Fruit fly (Drosophila melanogaster) whole organism, embryonic: Measurements from ENCODE around the gene CG7945.
A peak's percentile ranks its signal among the peaks of the same experiment; 100 is the strongest.

Source experiments
- Bteb2 ChIP-seq: fragments of 200-800 bp; sonication (Bioruptor generic); optimal IDR thresholded peaks from 2 replicates; lab custom pipeline; 2016; ENCODE audit warnings: missing biosample characterization, missing genetic modification characterization
- CG10979 ChIP-seq: fragments of 200-800 bp; sonication (Bioruptor generic); optimal IDR thresholded peaks from 2 replicates; lab custom pipeline; 2018; ENCODE audit warnings: missing biosample characterization, mild to moderate bottlenecking, missing genetic modification characterization, moderate library complexity
- CG11398 ChIP-seq: fragments of 200-800 bp; sonication (Bioruptor generic); optimal IDR thresholded peaks from 2 replicates; lab custom pipeline; 2016; ENCODE audit warnings: missing biosample characterization, missing genetic modification characterization
- CG12744 ChIP-seq: fragments of 200-800 bp; sonication (Bioruptor generic); optimal IDR thresholded peaks from 2 replicates; lab custom pipeline; 2016; ENCODE audit warnings: missing biosample characterization, missing genetic modification characterization
- CG15073 ChIP-seq: fragments of 200-800 bp; sonication (Bioruptor generic); optimal IDR thresholded peaks from 2 replicates; lab custom pipeline; 2016; ENCODE audit warnings: missing biosample characterization, missing genetic modification characterization
- CG16813 ChIP-seq: fragments of 200-800 bp; sonication (Bioruptor generic); IDR thresholded peaks from 3 replicates; pipeline ENCODE4 v1.3.6; 2022; ENCODE audit warnings: missing biosample characterization, missing genetic modification characterization; ENCODE audit not compliant: partially characterized antibody
- CG1832 ChIP-seq: fragments of 200-800 bp; sonication (Bioruptor generic); optimal IDR thresholded peaks from 2 replicates; lab custom pipeline; 2017; ENCODE audit warnings: missing biosample characterization, mild to moderate bottlenecking, missing genetic modification characterization, inconsistent platforms
- CG18599 ChIP-seq: fragments of 200-800 bp; sonication (Bioruptor generic); optimal IDR thresholded peaks from 3 replicates; lab custom pipeline; 2017; ENCODE audit warnings: missing biosample characterization, missing genetic modification characterization, mild to moderate bottlenecking, moderate library complexity, missing genetic modification reagents
- CG2875 ChIP-seq: fragments of 200-800 bp; sonication (Bioruptor generic); optimal IDR thresholded peaks from 2 replicates; lab custom pipeline; 2017; ENCODE audit warnings: missing biosample characterization, mild to moderate bottlenecking, missing genetic modification characterization, missing genetic modification reagents
- CG4360 ChIP-seq: fragments of 200-800 bp; sonication (Bioruptor generic); IDR thresholded peaks from 2 replicates; pipeline ENCODE4 v1.3.6; 2022; ENCODE audit warnings: missing biosample characterization, missing genetic modification characterization
- CG43689 ChIP-seq: fragments of 200-800 bp; sonication (Bioruptor generic); IDR thresholded peaks from 2 replicates; pipeline ENCODE4 v1.3.6; 2022; ENCODE audit warnings: missing biosample characterization, missing genetic modification characterization
- CG4617 ChIP-seq: fragments of 200-800 bp; sonication (Bioruptor generic); optimal IDR thresholded peaks from 3 replicates; lab custom pipeline; 2016; ENCODE audit warnings: missing biosample characterization, missing genetic modification characterization, borderline replicate concordance
- CG6689 ChIP-seq: fragments of 200-800 bp; sonication (Bioruptor generic); IDR thresholded peaks from 2 replicates; pipeline ENCODE4 v1.3.6; 2022; ENCODE audit warnings: missing biosample characterization, missing genetic modification characterization
- CG6791 ChIP-seq: fragments of 200-800 bp; sonication (Bioruptor generic); IDR thresholded peaks from 3 replicates; pipeline ENCODE4 v1.3.6; 2022; ENCODE audit warnings: missing biosample characterization, missing genetic modification characterization; ENCODE audit not compliant: partially characterized antibody
- CG6854 ChIP-seq: fragments of 200-800 bp; sonication (Bioruptor generic); optimal IDR thresholded peaks from 3 replicates; lab custom pipeline; 2017; ENCODE audit warnings: missing biosample characterization, mild to moderate bottlenecking, missing genetic modification characterization
- CG7786 ChIP-seq: fragments of 200-800 bp; sonication (Bioruptor generic); optimal IDR thresholded peaks from 2 replicates; lab custom pipeline; 2016; ENCODE audit warnings: missing biosample characterization, missing genetic modification characterization
- CG8944 ChIP-seq: fragments of 200-800 bp; sonication (Bioruptor generic); optimal IDR thresholded peaks from 3 replicates; lab custom pipeline; 2016; ENCODE audit warnings: missing biosample characterization, missing genetic modification characterization
- CG9817 ChIP-seq: fragments of 200-800 bp; sonication (Bioruptor generic); optimal IDR thresholded peaks from 2 replicates; lab custom pipeline; 2018; ENCODE audit warnings: missing biosample characterization, mild to moderate bottlenecking, missing genetic modification characterization, moderate library complexity
- CTCF ChIP-seq: fragments of 200-800 bp; sonication (Bioruptor generic); optimal IDR thresholded peaks from 2 replicates; lab custom pipeline; 2017; ENCODE audit warnings: missing biosample characterization, mild to moderate bottlenecking, missing genetic modification characterization, moderate library complexity
- D19B ChIP-seq: fragments of 200-800 bp; sonication (Bioruptor generic); optimal IDR thresholded peaks from 2 replicates; lab custom pipeline; 2017; ENCODE audit warnings: missing biosample characterization, mild to moderate bottlenecking, missing genetic modification characterization
- Drgx ChIP-seq: fragments of 200-800 bp; sonication (Bioruptor generic); IDR thresholded peaks from 2 replicates; pipeline ENCODE4 v1.3.6; 2022; ENCODE audit warnings: missing biosample characterization, missing genetic modification characterization
- Eip74EF ChIP-seq, 2 experiments: fragments of 200-800 bp in 1 of 2; fragments of >200 bp in 1 of 2; sonication (Bioruptor generic) in 1 of 2; optimal IDR thresholded peaks; 2 replicates each; lab custom pipeline; 2017 to 2019; ENCODE audit warnings: missing biosample characterization in 2 of 2, missing genetic modification characterization in 2 of 2, mild to moderate bottlenecking in 1 of 2, moderate library complexity in 1 of 2
- Hand ChIP-seq: fragments of 200-800 bp; sonication (Bioruptor generic); optimal IDR thresholded peaks from 2 replicates; lab custom pipeline; 2017; ENCODE audit warnings: mild to moderate bottlenecking, missing biosample characterization, missing genetic modification reagents, missing genetic modification characterization
- HmgZ ChIP-seq: fragments of 200-800 bp; sonication (Bioruptor generic); optimal IDR thresholded peaks from 2 replicates; lab custom pipeline; 2018; ENCODE audit warnings: missing biosample characterization, mild to moderate bottlenecking, missing genetic modification characterization
- Kr ChIP-seq: fragments of 200-800 bp; sonication (Bioruptor generic); optimal IDR thresholded peaks from 2 replicates; lab custom pipeline; 2017; ENCODE audit warnings: missing biosample characterization, mild to moderate bottlenecking, missing genetic modification characterization
- MESR4 ChIP-seq: fragments of 200-800 bp; sonication (Bioruptor generic); optimal IDR thresholded peaks from 2 replicates; lab custom pipeline; 2018; ENCODE audit warnings: missing biosample characterization, mild to moderate bottlenecking, missing genetic modification characterization, moderate library complexity
- Mad ChIP-seq: fragments of 200-800 bp; sonication (Bioruptor generic); optimal IDR thresholded peaks from 2 replicates; lab custom pipeline; 2016; ENCODE audit warnings: missing biosample characterization, missing genetic modification characterization
- Max ChIP-seq: fragments of 200-800 bp; sonication (Bioruptor generic); optimal IDR thresholded peaks from 2 replicates; lab custom pipeline; 2016; ENCODE audit warnings: missing biosample characterization, mild to moderate bottlenecking, missing genetic modification characterization
- Nf-YC ChIP-seq: fragments of 200-800 bp; optimal IDR thresholded peaks from 3 replicates; lab custom pipeline; 2019; ENCODE audit warnings: missing biosample characterization, mild to moderate bottlenecking, missing genetic modification characterization, moderate library complexity
- Rfx ChIP-seq: fragments of 200-800 bp; sonication (Bioruptor generic); IDR thresholded peaks from 2 replicates; pipeline ENCODE4 v1.3.6; 2022; ENCODE audit warnings: missing biosample characterization, missing genetic modification characterization
- Side ChIP-seq: fragments of 200-800 bp; sonication (Bioruptor generic); optimal IDR thresholded peaks from 2 replicates; lab custom pipeline; 2016; ENCODE audit warnings: missing biosample characterization, missing genetic modification characterization
- abd-A ChIP-seq: fragments of 200-800 bp; sonication (Bioruptor generic); optimal IDR thresholded peaks from 3 replicates; lab custom pipeline; 2019; ENCODE audit warnings: missing biosample characterization, mild to moderate bottlenecking, missing genetic modification characterization, moderate library complexity
- bab2 ChIP-seq: fragments of 200-800 bp; sonication (Bioruptor generic); optimal IDR thresholded peaks from 2 replicates; lab custom pipeline; 2016; ENCODE audit warnings: missing biosample characterization, missing genetic modification characterization
- chif ChIP-seq, 2 experiments: fragments of 200-800 bp; sonication (Bioruptor generic); optimal IDR thresholded peaks; 3 replicates each; lab custom pipeline; 2016; ENCODE audit warnings: missing biosample characterization in 2 of 2, missing genetic modification characterization in 2 of 2
- chinmo ChIP-seq: fragments of 200-800 bp; sonication (Bioruptor generic); IDR thresholded peaks from 4 replicates; pipeline ENCODE4 v1.3.6; 2022; ENCODE audit warnings: missing biosample characterization, missing genetic modification characterization; ENCODE audit not compliant: partially characterized antibody
- cwo ChIP-seq: fragments of 200-800 bp; sonication (Bioruptor generic); optimal IDR thresholded peaks from 3 replicates; lab custom pipeline; 2017; ENCODE audit warnings: missing biosample characterization, missing genetic modification characterization, mild to moderate bottlenecking, moderate library complexity, missing genetic modification reagents
- dan ChIP-seq: fragments of 200-800 bp; sonication (Bioruptor generic); IDR thresholded peaks from 2 replicates; pipeline ENCODE4 v1.3.6; 2022; ENCODE audit warnings: missing biosample characterization, missing genetic modification characterization
- dpn ChIP-seq, 2 experiments: fragments of 200-800 bp; sonication (Bioruptor generic); optimal IDR thresholded peaks; 3 replicates each; lab custom pipeline; 2016; ENCODE audit warnings: missing biosample characterization in 2 of 2, missing genetic modification characterization in 2 of 2
- fd102C ChIP-seq: fragments of 200-800 bp; sonication (Bioruptor generic); optimal IDR thresholded peaks from 2 replicates; lab custom pipeline; 2018; ENCODE audit warnings: missing biosample characterization, mild to moderate bottlenecking, missing genetic modification characterization, moderate library complexity
- gce ChIP-seq: fragments of 200-800 bp; sonication (Bioruptor generic); IDR thresholded peaks from 3 replicates; pipeline ENCODE4 v1.3.6; 2022; ENCODE audit warnings: missing biosample characterization, missing genetic modification characterization
- hkb ChIP-seq, 2 experiments: fragments of 200-800 bp in 1 of 2; fragments of >200 bp in 1 of 2; sonication (Bioruptor generic) in 1 of 2; IDR thresholded peaks in 1 of 2; optimal IDR thresholded peaks in 1 of 2; 2 replicates each; pipeline versions ENCODE4 v1.3.6 to Lab custom; 2017 to 2022; ENCODE audit warnings: missing biosample characterization in 1 of 2, missing genetic modification characterization in 1 of 2
- ind ChIP-seq: fragments of 200-800 bp; sonication (Bioruptor generic); optimal IDR thresholded peaks from 3 replicates; lab custom pipeline; 2016; ENCODE audit warnings: missing biosample characterization, missing genetic modification characterization
- jing ChIP-seq: fragments of 200-800 bp; sonication (Bioruptor generic); optimal IDR thresholded peaks from 2 replicates; lab custom pipeline; 2018; ENCODE audit warnings: missing biosample characterization, mild to moderate bottlenecking, missing genetic modification characterization
- nom ChIP-seq: fragments of 200-800 bp; sonication (Bioruptor generic); optimal IDR thresholded peaks from 2 replicates; lab custom pipeline; 2017; ENCODE audit warnings: missing biosample characterization, missing genetic modification characterization, mild to moderate bottlenecking, moderate library complexity, missing genetic modification reagents
- pzg ChIP-seq: fragments of 200-800 bp; sonication (Bioruptor generic); optimal IDR thresholded peaks from 3 replicates; lab custom pipeline; 2018; ENCODE audit warnings: missing biosample characterization, mild to moderate bottlenecking, missing genetic modification characterization, moderate library complexity
- repo ChIP-seq: fragments of 200-800 bp; sonication (Bioruptor generic); optimal IDR thresholded peaks from 2 replicates; lab custom pipeline; 2016; ENCODE audit warnings: missing biosample characterization, missing genetic modification characterization
- sd ChIP-seq: fragments of 200-800 bp; sonication (Bioruptor generic); optimal IDR thresholded peaks from 3 replicates; lab custom pipeline; 2018; ENCODE audit warnings: missing biosample characterization, mild to moderate bottlenecking, missing genetic modification characterization, moderate library complexity
- sens ChIP-seq: fragments of 200-800 bp; sonication (Bioruptor generic); peaks from one replicate; lab custom pipeline; 2016; ENCODE audit warnings: missing biosample characterization, missing genetic modification characterization
- seq ChIP-seq: fragments of 200-800 bp; sonication (Bioruptor generic); IDR thresholded peaks from 2 replicates; pipeline ENCODE4 v1.3.6; 2022; ENCODE audit warnings: missing biosample characterization, missing genetic modification characterization
- sqz ChIP-seq: fragments of 200-800 bp; sonication (Bioruptor generic); optimal IDR thresholded peaks from 3 replicates; lab custom pipeline; 2018; ENCODE audit warnings: missing biosample characterization, mild to moderate bottlenecking, missing genetic modification characterization
- vvl ChIP-seq: fragments of 200-800 bp; sonication (Bioruptor generic); IDR thresholded peaks from 2 replicates; pipeline ENCODE4 v1.3.6; 2022; ENCODE audit warnings: missing biosample characterization, missing genetic modification characterization
- yki ChIP-seq: fragments of >200 bp; optimal IDR thresholded peaks from 3 replicates; lab custom pipeline; 2018

Gene CG7945

DNA sequence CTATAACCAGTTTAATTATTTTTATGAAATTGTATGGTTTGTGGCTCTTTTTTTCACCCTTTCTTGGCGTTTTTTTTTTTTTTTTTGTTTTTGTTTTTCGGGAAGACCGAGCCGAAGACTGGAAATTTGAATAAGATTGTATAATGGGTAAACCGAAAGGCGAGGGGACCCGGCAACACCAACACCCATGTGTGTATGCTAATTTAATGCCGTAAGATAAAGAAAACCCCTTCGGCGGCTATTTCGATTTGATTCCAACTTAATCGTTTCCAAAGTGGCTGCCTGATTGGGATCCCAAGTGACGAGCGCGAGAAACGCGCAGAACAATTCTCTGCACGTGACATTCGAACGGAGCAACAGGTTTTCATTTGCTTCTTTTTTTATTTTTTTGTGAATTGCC lies 19.5 kb upstream of the CG7945 start:
- no peak for TF ChIP-seq Bteb2 (GFP tag; lab: Kevin White, UChicago)
- TF ChIP-seq CG16813 (GFP tag; lab: Robert Waterston, UW) = no peak
- TF ChIP-seq hkb (optimal IDR thresholded peaks at IDR 0.05; lab: Kevin White, UChicago) = no peak
- TF ChIP-seq hkb (GFP tag; IDR thresholded peaks at IDR 0.05; lab: Robert Waterston, UW) = no peak
- no peak for TF ChIP-seq CG18599 (GFP tag; lab: Kevin White, UChicago)
- TF ChIP-seq Hand = no peak
- no peak for TF ChIP-seq dpn (GFP tag; optimal IDR thresholded peaks at IDR 0.05; lab: Kevin White, UChicago)
- no peak for TF ChIP-seq CG6689 (GFP tag; lab: Robert Waterston, UW)
- no peak for TF ChIP-seq Nf-YC
- TF ChIP-seq CG9817 (tag; lab: Kevin White, UChicago) = no peak
- TF ChIP-seq CG1832 (GFP tag; lab: Kevin White, UChicago) = no peak
- TF ChIP-seq HmgZ (tag; lab: Kevin White, UChicago) = no peak
- no peak for TF ChIP-seq repo (GFP tag; lab: Kevin White, UChicago)
- TF ChIP-seq abd-A (tag; lab: Kevin White, UChicago) = peak; percentile 55
- TF ChIP-seq yki (lab: Kevin White, UChicago) = no peak
- no peak for TF ChIP-seq chif (GFP tag; optimal IDR thresholded peaks at IDR 0.05; lab: Kevin White, UChicago)
- TF ChIP-seq Eip74EF (GFP tag; optimal IDR thresholded peaks at IDR 0.05; lab: Kevin White, UChicago) = no peak
- TF ChIP-seq Mad (GFP tag; lab: Kevin White, UChicago) = no peak
- no peak for TF ChIP-seq CG4360
- TF ChIP-seq sd (tag; lab: Kevin White, UChicago) = no peak
- no peak for TF ChIP-seq seq (GFP tag; lab: Robert Waterston, UW)
- TF ChIP-seq CG11398 (GFP tag; lab: Kevin White, UChicago) = no peak
- TF ChIP-seq gce (GFP tag; lab: Robert Waterston, UW) = no peak
- TF ChIP-seq CG15073 (GFP tag; lab: Kevin White, UChicago) = no peak
- no peak for TF ChIP-seq Kr (GFP tag; lab: Kevin White, UChicago)
- no peak for TF ChIP-seq CG8944
- no peak for TF ChIP-seq CTCF
- TF ChIP-seq Rfx = no peak
- no peak for TF ChIP-seq CG43689
- TF ChIP-seq CG4617 (GFP tag; lab: Kevin White, UChicago) = no peak
- no peak for TF ChIP-seq Max
- TF ChIP-seq CG12744 (GFP tag; lab: Kevin White, UChicago) = no peak
- TF ChIP-seq CG10979 (tag; lab: Kevin White, UChicago) = no peak
- TF ChIP-seq pzg (GFP tag; lab: Kevin White, UChicago) = no peak
- no peak for TF ChIP-seq MESR4 (GFP tag; lab: Kevin White, UChicago)
- TF ChIP-seq fd102C (GFP tag; lab: Kevin White, UChicago) = no peak
- peak; percentile 62 for TF ChIP-seq sqz (GFP tag; lab: Kevin White, UChicago)
- no peak for TF ChIP-seq jing
- no peak for TF ChIP-seq dan (GFP tag; lab: Robert Waterston, UW)
- no peak for TF ChIP-seq CG2875 (GFP tag; lab: Kevin White, UChicago)
- TF ChIP-seq CG6791 = no peak
- TF ChIP-seq nom = no peak
- no peak for TF ChIP-seq Drgx (GFP tag; lab: Robert Waterston, UW)
- TF ChIP-seq D19B = no peak
- TF ChIP-seq Side (GFP tag; lab: Kevin White, UChicago) = no peak
- TF ChIP-seq cwo (GFP tag; lab: Kevin White, UChicago) = peak; percentile 62
- TF ChIP-seq chinmo (GFP tag; lab: Robert Waterston, UW) = 0 out of 4 replicates have a peak, but pooled peaks have one; percentile 5
- TF ChIP-seq vvl (GFP tag; lab: Robert Waterston, UW) = peak; percentile 91
- TF ChIP-seq sens = peak; percentile 16
- no peak for TF ChIP-seq bab2
- TF ChIP-seq ind (GFP tag; lab: Kevin White, UChicago) = no peak
- TF ChIP-seq CG7786 (GFP tag; lab: Kevin White, UChicago) = no peak
- TF ChIP-seq CG6854 = no peak
